Fruit fly (Drosophila melanogaster) whole organism, embryonic: Measurements from ENCODE around the gene Sec10.

ENCODE experiments used
- Antp ChIP-seq: fragments of 200-800 bp; sonication (Bioruptor generic); optimal IDR thresholded peaks from 3 replicates; lab custom pipeline; 2016; ENCODE audit warnings: missing biosample characterization, missing genetic modification characterization
- Bteb2 ChIP-seq: fragments of 200-800 bp; sonication (Bioruptor generic); optimal IDR thresholded peaks from 2 replicates; lab custom pipeline; 2016; ENCODE audit warnings: missing biosample characterization, missing genetic modification characterization
- CG10979 ChIP-seq: fragments of 200-800 bp; sonication (Bioruptor generic); optimal IDR thresholded peaks from 2 replicates; lab custom pipeline; 2018; ENCODE audit warnings: missing biosample characterization, mild to moderate bottlenecking, missing genetic modification characterization, moderate library complexity
- CG12769 ChIP-seq: fragments of 200-800 bp; sonication (Bioruptor generic); optimal IDR thresholded peaks from 2 replicates; lab custom pipeline; 2019; ENCODE audit warnings: missing biosample characterization, mild to moderate bottlenecking, missing genetic modification characterization, moderate library complexity
- CG14441 ChIP-seq: fragments of 200-800 bp; sonication (Bioruptor generic); IDR thresholded peaks from 2 replicates; pipeline ENCODE4 v1.3.6; 2022; ENCODE audit warnings: missing biosample characterization, missing genetic modification characterization
- CG14710 ChIP-seq: fragments of 200-800 bp; sonication (Bioruptor generic); optimal IDR thresholded peaks from 3 replicates; lab custom pipeline; 2019; ENCODE audit warnings: missing biosample characterization, mild to moderate bottlenecking, missing genetic modification characterization, moderate library complexity
- CG14860 ChIP-seq: fragments of 200-800 bp; sonication (Bioruptor generic); IDR thresholded peaks from 3 replicates; pipeline ENCODE4 v1.3.6; 2022; ENCODE audit warnings: missing biosample characterization, missing genetic modification characterization; ENCODE audit not compliant: partially characterized antibody
- CG17361 ChIP-seq: fragments of 200-800 bp; sonication (Bioruptor generic); IDR thresholded peaks from 3 replicates; pipeline ENCODE4 v1.3.6; 2022; ENCODE audit warnings: missing biosample characterization, missing genetic modification characterization
- CG33213 ChIP-seq: fragments of 200-800 bp; sonication (Bioruptor generic); optimal IDR thresholded peaks from 3 replicates; lab custom pipeline; 2016; ENCODE audit warnings: missing biosample characterization, missing genetic modification characterization
- CG4730 ChIP-seq: fragments of 200-800 bp; sonication (Bioruptor generic); IDR thresholded peaks from 2 replicates; pipeline ENCODE4 v1.3.6; 2022; ENCODE audit warnings: missing biosample characterization, missing genetic modification characterization
- CG5245 ChIP-seq: fragments of 200-800 bp; sonication (Bioruptor generic); optimal IDR thresholded peaks from 3 replicates; lab custom pipeline; 2016; ENCODE audit warnings: missing biosample characterization, missing genetic modification characterization
- CG6175 ChIP-seq: fragments of 200-800 bp; sonication (Bioruptor generic); IDR thresholded peaks from 3 replicates; pipeline ENCODE4 v1.3.6; 2022; ENCODE audit warnings: missing biosample characterization, missing genetic modification characterization
- CG8281 ChIP-seq: fragments of 200-800 bp; sonication (Bioruptor generic); optimal IDR thresholded peaks from 2 replicates; lab custom pipeline; 2018; ENCODE audit warnings: missing biosample characterization, mild to moderate bottlenecking, missing genetic modification characterization, moderate library complexity
- CG8924 ChIP-seq: fragments of 200-800 bp; optimal IDR thresholded peaks from 3 replicates; lab custom pipeline; 2019; ENCODE audit warnings: missing biosample characterization, mild to moderate bottlenecking, missing genetic modification characterization, moderate library complexity
- CG9215 ChIP-seq: fragments of 200-800 bp; sonication (Bioruptor generic); IDR thresholded peaks from 2 replicates; pipeline ENCODE4 v1.3.6; 2022; ENCODE audit warnings: missing biosample characterization, missing genetic modification characterization
- CG9727 ChIP-seq: fragments of 200-800 bp; sonication (Bioruptor generic); optimal IDR thresholded peaks from 3 replicates; lab custom pipeline; 2017; ENCODE audit warnings: missing biosample characterization, mild to moderate bottlenecking, missing genetic modification characterization
- CG9797 ChIP-seq: fragments of 200-800 bp; sonication (Bioruptor generic); optimal IDR thresholded peaks from 3 replicates; lab custom pipeline; 2018; ENCODE audit warnings: missing biosample characterization, mild to moderate bottlenecking, missing genetic modification characterization
- Dip2 ChIP-seq: fragments of 200-800 bp; sonication (Bioruptor generic); IDR thresholded peaks from 2 replicates; pipeline ENCODE4 v1.3.6; 2022; ENCODE audit warnings: missing biosample characterization, missing genetic modification characterization
- E2f1 ChIP-seq: fragments of 200-800 bp; sonication (Bioruptor generic); IDR thresholded peaks from 2 replicates; pipeline ENCODE4 v1.3.6; 2022; ENCODE audit warnings: missing biosample characterization, missing genetic modification characterization
- HLHmδ ChIP-seq: fragments of 200-800 bp; sonication (Bioruptor generic); optimal IDR thresholded peaks from 2 replicates; lab custom pipeline; 2018; ENCODE audit warnings: missing biosample characterization, mild to moderate bottlenecking, missing genetic modification characterization, moderate library complexity
- HmgD ChIP-seq: fragments of 200-800 bp; sonication (Bioruptor generic); optimal IDR thresholded peaks from 3 replicates; lab custom pipeline; 2016; ENCODE audit warnings: missing biosample characterization, missing genetic modification characterization
- Hmx ChIP-seq: fragments of 200-800 bp; sonication (Bioruptor generic); optimal IDR thresholded peaks from 2 replicates; lab custom pipeline; 2016; ENCODE audit warnings: missing biosample characterization, missing genetic modification characterization
- Hsf ChIP-seq: fragments of 200-800 bp; sonication (Bioruptor generic); optimal IDR thresholded peaks from 3 replicates; lab custom pipeline; 2016; ENCODE audit warnings: missing biosample characterization, missing genetic modification characterization
- MBD-R2 ChIP-seq: fragments of 200-800 bp; sonication (Bioruptor generic); IDR thresholded peaks from 2 replicates; pipeline ENCODE4 v1.3.6; 2022; ENCODE audit warnings: missing biosample characterization, missing genetic modification characterization
- NFAT ChIP-seq: fragments of 200-800 bp; sonication (Bioruptor generic); IDR thresholded peaks from 2 replicates; pipeline ENCODE4 v1.3.6; 2022; ENCODE audit warnings: missing biosample characterization, missing genetic modification characterization
- Taf1 ChIP-seq: fragments of 200-800 bp; sonication (Bioruptor generic); IDR thresholded peaks from 2 replicates; pipeline ENCODE4 v1.3.6; 2022; ENCODE audit warnings: missing biosample characterization, missing genetic modification characterization
- abd-A ChIP-seq: fragments of 200-800 bp; sonication (Bioruptor generic); optimal IDR thresholded peaks from 3 replicates; lab custom pipeline; 2019; ENCODE audit warnings: missing biosample characterization, mild to moderate bottlenecking, missing genetic modification characterization, moderate library complexity
- ci ChIP-seq: fragments of 200-800 bp; sonication (Bioruptor generic); IDR thresholded peaks from 3 replicates; pipeline ENCODE4 v1.3.6; 2022; ENCODE audit warnings: missing biosample characterization, missing genetic modification characterization
- croc ChIP-seq: fragments of 200-800 bp; sonication (Bioruptor generic); conservative IDR thresholded peaks from 3 replicates; pipeline ENCODE4 v1.3.6; 2022; ENCODE audit warnings: missing biosample characterization, missing genetic modification characterization
- disco-r ChIP-seq: fragments of 200-800 bp; sonication (Bioruptor generic); optimal IDR thresholded peaks from 2 replicates; lab custom pipeline; 2016; ENCODE audit warnings: missing biosample characterization, missing genetic modification characterization
- dmrt99B ChIP-seq: fragments of 200-800 bp; sonication (Bioruptor generic); optimal IDR thresholded peaks from 2 replicates; lab custom pipeline; 2018; ENCODE audit warnings: missing biosample characterization, mild to moderate bottlenecking, missing genetic modification characterization, moderate library complexity
- dpn ChIP-seq, 2 experiments: fragments of 200-800 bp; sonication (Bioruptor generic); optimal IDR thresholded peaks; 3 replicates each; lab custom pipeline; 2016; ENCODE audit warnings: missing biosample characterization in 2 of 2, missing genetic modification characterization in 2 of 2
- gce ChIP-seq: fragments of 200-800 bp; sonication (Bioruptor generic); IDR thresholded peaks from 3 replicates; pipeline ENCODE4 v1.3.6; 2022; ENCODE audit warnings: missing biosample characterization, missing genetic modification characterization
- jing ChIP-seq: fragments of 200-800 bp; sonication (Bioruptor generic); optimal IDR thresholded peaks from 2 replicates; lab custom pipeline; 2018; ENCODE audit warnings: missing biosample characterization, mild to moderate bottlenecking, missing genetic modification characterization
- knrl ChIP-seq: fragments of 200-800 bp; sonication (Bioruptor generic); IDR thresholded peaks from 3 replicates; pipeline ENCODE4 v1.3.6; 2022; ENCODE audit warnings: missing biosample characterization, missing genetic modification characterization; ENCODE audit not compliant: partially characterized antibody
- pan ChIP-seq, 4 experiments: fragments of >200 bp in 3 of 4; fragments of 200-800 bp in 1 of 4; sonication (Bioruptor generic) in 1 of 4; optimal IDR thresholded peaks in 3 of 4; IDR thresholded peaks in 1 of 4; 2 replicates each; pipeline versions ENCODE4 v1.3.6 to Lab custom; 2017 to 2022; ENCODE audit warnings: missing biosample characterization in 2 of 4, missing genetic modification characterization in 2 of 4, mixed read lengths in 1 of 4
- pfk ChIP-seq: fragments of 200-800 bp; sonication (Bioruptor generic); optimal IDR thresholded peaks from 2 replicates; lab custom pipeline; 2018; ENCODE audit warnings: missing biosample characterization, mild to moderate bottlenecking, missing genetic modification characterization, moderate library complexity
- rib ChIP-seq: fragments of 200-800 bp; sonication (Bioruptor generic); IDR thresholded peaks from 2 replicates; pipeline ENCODE4 v1.3.6; 2022; ENCODE audit warnings: missing biosample characterization, missing genetic modification characterization
- scrt ChIP-seq: fragments of 200-800 bp; sonication (Bioruptor generic); optimal IDR thresholded peaks from 2 replicates; lab custom pipeline; 2018; ENCODE audit warnings: missing biosample characterization, mild to moderate bottlenecking, missing genetic modification characterization, moderate library complexity
- shn ChIP-seq: fragments of 200-800 bp; sonication (Bioruptor generic); optimal IDR thresholded peaks from 3 replicates; lab custom pipeline; 2016; ENCODE audit warnings: missing biosample characterization, missing genetic modification characterization
- sima ChIP-seq: fragments of 200-800 bp; sonication (Bioruptor generic); optimal IDR thresholded peaks from 2 replicates; lab custom pipeline; 2016; ENCODE audit warnings: missing biosample characterization, missing genetic modification characterization
- sisA ChIP-seq: fragments of 200-800 bp; sonication (Bioruptor generic); IDR thresholded peaks from 2 replicates; pipeline ENCODE4 v1.3.6; 2022; ENCODE audit warnings: missing biosample characterization, missing genetic modification characterization
- sna ChIP-seq: fragments of 200-800 bp; sonication (Bioruptor generic); IDR thresholded peaks from 2 replicates; pipeline ENCODE4 v1.3.6; 2022; ENCODE audit warnings: missing biosample characterization, missing genetic modification characterization; ENCODE audit not compliant: partially characterized antibody
- tgo ChIP-seq: fragments of 200-800 bp; sonication (Bioruptor generic); IDR thresholded peaks from 3 replicates; pipeline ENCODE4 v1.3.6; 2022; ENCODE audit warnings: missing biosample characterization, missing genetic modification characterization
- tin ChIP-seq: fragments of 200-800 bp; sonication (Bioruptor generic); optimal IDR thresholded peaks from 3 replicates; lab custom pipeline; 2016; ENCODE audit warnings: missing biosample characterization, missing genetic modification characterization
- tup ChIP-seq: fragments of 200-800 bp; sonication (Bioruptor generic); optimal IDR thresholded peaks from 2 replicates; lab custom pipeline; 2016; ENCODE audit warnings: missing biosample characterization, mild to moderate bottlenecking, missing genetic modification characterization, moderate library complexity
- twi ChIP-seq: fragments of 200-800 bp; optimal IDR thresholded peaks from 2 replicates; lab custom pipeline; 2019; ENCODE audit warnings: missing biosample characterization, mild to moderate bottlenecking, missing genetic modification characterization, moderate library complexity
- wor ChIP-seq: fragments of 200-800 bp; sonication (Bioruptor generic); IDR thresholded peaks from 2 replicates; pipeline ENCODE4 v1.3.6; 2022; ENCODE audit warnings: missing biosample characterization, missing genetic modification characterization

Gene Sec10

DNA sequence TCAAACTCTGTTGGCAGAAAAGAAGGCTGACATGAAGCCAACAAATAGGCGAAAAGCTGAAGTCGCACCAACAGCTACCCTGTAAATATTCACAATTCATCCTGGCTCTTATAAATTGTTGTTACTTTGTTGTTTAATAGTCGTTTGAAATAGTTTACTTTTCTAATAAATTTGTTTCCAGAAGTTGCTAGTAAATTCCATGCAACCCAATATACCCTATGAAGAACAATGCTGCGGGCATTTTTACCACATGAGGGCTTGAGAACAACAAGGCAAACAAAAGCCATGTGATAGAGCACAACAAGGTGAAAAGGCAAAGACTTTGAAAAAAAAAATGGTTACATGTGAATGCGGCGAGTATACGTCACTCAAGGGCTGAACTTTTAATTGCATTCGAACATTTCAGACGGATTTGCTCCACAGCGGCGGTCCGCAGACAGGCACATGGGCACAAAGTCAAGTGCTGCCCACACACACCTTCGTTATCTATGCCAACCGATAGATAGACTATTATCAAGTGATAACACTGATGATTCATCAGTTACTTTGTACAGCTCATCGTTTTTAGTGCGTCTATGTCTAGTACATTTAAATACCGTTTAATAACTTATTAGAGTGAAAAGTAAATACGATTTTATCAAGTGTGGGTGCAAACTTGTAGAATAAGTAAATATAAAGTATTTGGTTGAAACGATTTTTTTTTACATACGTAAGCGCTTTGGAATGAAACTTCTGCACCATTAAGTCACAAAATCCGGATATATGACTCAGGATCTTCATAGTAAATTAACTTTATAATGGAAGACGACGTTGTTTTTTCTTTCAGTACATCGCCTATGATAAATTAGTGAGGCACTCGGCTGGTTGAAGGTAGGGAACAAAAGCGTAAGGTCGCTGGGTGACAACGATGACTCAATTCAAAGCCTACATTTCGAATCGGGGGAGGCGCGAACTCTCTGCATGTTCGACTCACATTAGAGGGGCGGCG is 35.3 kb upstream of the Sec10 start (continued):
- TF ChIP-seq tin (GFP tag; lab: Kevin White, UChicago) (peak; percentile 81), Antp (GFP tag; lab: Kevin White, UChicago) (peak; percentile 78), HmgD (GFP tag; lab: Kevin White, UChicago) (no peak), CG6175 (GFP tag; lab: Robert Waterston, UW) (peak; percentile 58; the same call in 1 of the 3 replicates), wor (GFP tag; lab: Robert Waterston, UW) (peak; percentile 61; the same call in 1 of the 2 replicates), pan (optimal IDR thresholded peaks at IDR 0.05; lab: Kevin White, UChicago) (no peak), pan (GFP tag; optimal IDR thresholded peaks at IDR 0.05 in 1 of 2, IDR thresholded peaks at IDR 0.05 in 1 of 2) (peak in 1 of 2 experiments; percentile 90), Taf1 (GFP tag; lab: Robert Waterston, UW) (peak; percentile 59; the same call in 1 of the 2 replicates), shn (GFP tag; lab: Kevin White, UChicago) (peak; percentile 76), pfk (GFP tag; lab: Kevin White, UChicago) (no peak), CG17361 (GFP tag; lab: Robert Waterston, UW) (peak; percentile 51), dpn (GFP tag; optimal IDR thresholded peaks at IDR 0.05; lab: Kevin White, UChicago) (peak; percentile 82 to 83), Hsf (GFP tag; lab: Kevin White, UChicago) (peak; percentile 83), abd-A (tag; lab: Kevin White, UChicago) (no peak), Dip2 (no peak), CG5245 (peak; percentile 66), sima (GFP tag; lab: Kevin White, UChicago) (peak; percentile 23), Bteb2 (peak; percentile 68), twi (tag; lab: Kevin White, UChicago) (peak; percentile 48), CG14860 (GFP tag; lab: Robert Waterston, UW) (no peak), CG8924 (tag; lab: Kevin White, UChicago) (peak; percentile 72), CG9215 (GFP tag; lab: Robert Waterston, UW) (peak; percentile 63), tgo (GFP tag; lab: Robert Waterston, UW) (peak; percentile 80), gce (GFP tag; lab: Robert Waterston, UW) (peak; percentile 63; the same call in 2 of the 3 replicates), MBD-R2 (GFP tag; lab: Robert Waterston, UW) (peak; percentile 59; the same call in 1 of the 2 replicates), NFAT (GFP tag; lab: Robert Waterston, UW) (peak; percentile 74), CG9727 (GFP tag; lab: Kevin White, UChicago) (peak; percentile 76), tup (GFP tag; lab: Kevin White, UChicago) (peak; percentile 43), CG33213 (GFP tag; lab: Kevin White, UChicago) (peak; percentile 81), jing (peak; percentile 72), ci (GFP tag; lab: Robert Waterston, UW) (peak; percentile 92), sna (GFP tag; lab: Robert Waterston, UW) (no peak), CG10979 (peak; percentile 76), disco-r (GFP tag; lab: Kevin White, UChicago) (peak; percentile 39), Hmx (GFP tag; lab: Kevin White, UChicago) (peak; percentile 27), CG8281 (tag; lab: Kevin White, UChicago) (peak; percentile 23), CG14441 (GFP tag; lab: Robert Waterston, UW) (peak; percentile 85), CG14710 (peak; percentile 50), rib (GFP tag; lab: Robert Waterston, UW) (peak; percentile 47; the same call in 1 of the 2 replicates), sisA (GFP tag; lab: Robert Waterston, UW) (peak; percentile 79), dmrt99B (peak; percentile 80), HLHmδ (GFP tag; lab: Kevin White, UChicago) (no peak), croc (no peak; the same call in 2 of the 3 replicates), CG9797 (GFP tag; lab: Kevin White, UChicago) (no peak), CG4730 (GFP tag; lab: Robert Waterston, UW) (peak; percentile 73), CG12769 (tag; lab: Kevin White, UChicago) (peak; percentile 89), scrt (GFP tag; lab: Kevin White, UChicago) (peak; percentile 60), E2f1 (GFP tag; lab: Robert Waterston, UW) (peak; percentile 81), knrl (no peak)
